Fruit fly (Drosophila melanogaster): ENCODE measurements around the gene PolrMT.

Gene PolrMT

dm6 chr2L:1118880-1119809, 11.0 kb upstream of the PolrMT start (continued):
- TF ChIP-seq CG4617 (GFP tag; optimal IDR thresholded peaks at IDR 0.05; ENCODE audit: borderline replicate concordance) (peak; percentile 39), az2 (GFP tag; optimal IDR thresholded peaks at IDR 0.05) (peak; percentile 62), btn (GFP tag; optimal IDR thresholded peaks at IDR 0.05) (no peak), hb (GFP tag; IDR thresholded peaks at IDR 0.05; ENCODE audit: partially characterized antibody) (no peak), CG32772 (GFP tag; IDR thresholded peaks at IDR 0.05) (peak; percentile 76), CG7556 (GFP tag; optimal IDR thresholded peaks at IDR 0.05) (peak; percentile 74), ci (GFP tag; IDR thresholded peaks at IDR 0.05) (peak; percentile 71; the same call in 2 of the 3 replicates), Bteb2 (GFP tag; optimal IDR thresholded peaks at IDR 0.05) (peak; percentile 76), CG11247 (GFP tag; IDR thresholded peaks at IDR 0.05) (peak; percentile 73), amos (GFP tag; IDR thresholded peaks at IDR 0.05; ENCODE audit: partially characterized antibody) (peak; percentile 44; the same call in 1 of the 2 replicates), NfI (GFP tag; optimal IDR thresholded peaks at IDR 0.05) (peak; percentile 55), usp (GFP tag; optimal IDR thresholded peaks at IDR 0.05) (no peak), odd (GFP tag; optimal IDR thresholded peaks at IDR 0.05) (peak; percentile 26), ind (GFP tag; optimal IDR thresholded peaks at IDR 0.05) (peak; percentile 71), CG4730 (GFP tag; IDR thresholded peaks at IDR 0.05) (peak; percentile 68), CG33213 (GFP tag; optimal IDR thresholded peaks at IDR 0.05) (peak; percentile 29), her (GFP tag; optimal IDR thresholded peaks at IDR 0.05) (peak; percentile 19), YL-1 (GFP tag; optimal IDR thresholded peaks at IDR 0.05) (no peak), toy (GFP tag; IDR thresholded peaks at IDR 0.05) (0 out of 2 replicates have a peak, but pooled peaks have one; percentile 36), CG1602 (GFP tag; optimal IDR thresholded peaks at IDR 0.05) (peak; percentile 63), tin (GFP tag; optimal IDR thresholded peaks at IDR 0.05) (peak; percentile 57), CG9437 (GFP tag; optimal IDR thresholded peaks at IDR 0.05) (peak; percentile 55), CG16815 (GFP tag; optimal IDR thresholded peaks at IDR 0.05) (peak; percentile 64), CG18011 (GFP tag; optimal IDR thresholded peaks at IDR 0.05) (peak; percentile 51), trem (tag; optimal IDR thresholded peaks at IDR 0.05) (no peak), gro (GFP tag; optimal IDR thresholded peaks at IDR 0.05) (peak; percentile 83), CG33557 (GFP tag; optimal IDR thresholded peaks at IDR 0.05) (no peak), Dll (GFP tag; IDR thresholded peaks at IDR 0.05; ENCODE audit: partially characterized antibody) (no peak), Dref (GFP tag; IDR thresholded peaks at IDR 0.05) (0 out of 2 replicates have a peak, but pooled peaks have one; percentile 23), CG7357 (GFP tag; IDR thresholded peaks at IDR 0.05) (peak; percentile 63), Sox100B (GFP tag; optimal IDR thresholded peaks at IDR 0.05) (peak; percentile 44), ftz-f1 (GFP tag; optimal IDR thresholded peaks at IDR 0.05) (peak; percentile 20), Sry-β (GFP tag; optimal IDR thresholded peaks at IDR 0.05) (no peak), HmgZ (tag; optimal IDR thresholded peaks at IDR 0.05) (peak; percentile 68), CG5245 (GFP tag; optimal IDR thresholded peaks at IDR 0.05) (peak; percentile 44), Ravus (GFP tag; IDR thresholded peaks at IDR 0.05) (peak; percentile 30; the same call in 1 of the 2 replicates), CG13424 (tag; optimal IDR thresholded peaks at IDR 0.05) (peak; percentile 59), CrebB (tag; optimal IDR thresholded peaks at IDR 0.05) (peak; percentile 16), gfzf (GFP tag; optimal IDR thresholded peaks at IDR 0.05) (no peak), E2f1 (GFP tag; IDR thresholded peaks at IDR 0.05) (peak; percentile 75), kah (GFP tag; optimal IDR thresholded peaks at IDR 0.05) (peak; percentile 3), al (GFP tag; IDR thresholded peaks at IDR 0.05) (peak; percentile 81), exex (tag; optimal IDR thresholded peaks at IDR 0.05) (peak; percentile 52), Drgx (GFP tag; IDR thresholded peaks at IDR 0.05) (peak; percentile 82), aop (GFP tag; IDR thresholded peaks at IDR 0.05) (no peak), sim (GFP tag; IDR thresholded peaks at IDR 0.05) (no peak), CG13123 (GFP tag; optimal IDR thresholded peaks at IDR 0.05) (peak; percentile 25), gcm2 (GFP tag; optimal IDR thresholded peaks at IDR 0.05) (peak; percentile 55), CG7963 (GFP tag; IDR thresholded peaks at IDR 0.05; ENCODE audit: partially characterized antibody) (no peak)
